Fruit fly (Drosophila melanogaster) whole organism, embryonic: ENCODE data around the gene Clk.
A peak's percentile ranks its signal among the peaks of the same experiment; 100 is the strongest.

Experiments used
- Awh ChIP-seq: fragments of 200-800 bp; sonication (Bioruptor generic); IDR thresholded peaks from 2 replicates; pipeline ENCODE4, ENCODE4 v1.3.6; 2022; ENCODE audit warnings: missing biosample characterization, missing genetic modification characterization
- CG11723 ChIP-seq: fragments of 200-800 bp; sonication (Bioruptor generic); optimal IDR thresholded peaks from 2 replicates; lab custom pipeline; 2017; ENCODE audit warnings: missing biosample characterization, mild to moderate bottlenecking, missing genetic modification characterization
- CG1233 ChIP-seq: fragments of 200-800 bp; sonication (Bioruptor generic); optimal IDR thresholded peaks from 4 replicates; lab custom pipeline; 2018; ENCODE audit warnings: missing biosample characterization, mild to moderate bottlenecking, missing genetic modification characterization
- CG13424 ChIP-seq: fragments of 200-800 bp; sonication (Bioruptor generic); optimal IDR thresholded peaks from 2 replicates; lab custom pipeline; 2019; ENCODE audit warnings: missing biosample characterization, mild to moderate bottlenecking, missing genetic modification characterization, moderate library complexity
- CG13894 ChIP-seq: fragments of 200-800 bp; sonication (Bioruptor generic); optimal IDR thresholded peaks from 3 replicates; lab custom pipeline; 2018; ENCODE audit warnings: missing biosample characterization, mild to moderate bottlenecking, missing genetic modification characterization, moderate library complexity
- CG14014 ChIP-seq: fragments of 200-800 bp; sonication (Bioruptor generic); IDR thresholded peaks from 2 replicates; pipeline ENCODE4 v1.3.6; 2022; ENCODE audit warnings: missing biosample characterization, missing genetic modification characterization
- CG14965 ChIP-seq: fragments of 200-800 bp; sonication (Bioruptor generic); optimal IDR thresholded peaks from 2 replicates; lab custom pipeline; 2016; ENCODE audit warnings: missing biosample characterization, missing genetic modification characterization, borderline replicate concordance
- CG15269 ChIP-seq: fragments of 200-800 bp; sonication (Bioruptor generic); optimal IDR thresholded peaks from 2 replicates; lab custom pipeline; 2018; ENCODE audit warnings: missing biosample characterization, mild to moderate bottlenecking, missing genetic modification characterization, moderate library complexity
- CG15514 ChIP-seq: fragments of 200-800 bp; sonication (Bioruptor generic); optimal IDR thresholded peaks from 3 replicates; lab custom pipeline; 2017; ENCODE audit warnings: missing biosample characterization, missing genetic modification characterization, mild to moderate bottlenecking, moderate library complexity, missing genetic modification reagents
- CG31441 ChIP-seq: fragments of 200-800 bp; sonication (Bioruptor generic); IDR thresholded peaks from 2 replicates; pipeline ENCODE4 v1.3.6; 2022; ENCODE audit warnings: missing biosample characterization, missing genetic modification characterization
- CG32772 ChIP-seq: fragments of 200-800 bp; sonication (Bioruptor generic); IDR thresholded peaks from 2 replicates; pipeline ENCODE4 v1.3.6; 2022; ENCODE audit warnings: missing biosample characterization, missing genetic modification characterization
- CG33213 ChIP-seq: fragments of 200-800 bp; sonication (Bioruptor generic); optimal IDR thresholded peaks from 3 replicates; lab custom pipeline; 2016; ENCODE audit warnings: missing biosample characterization, missing genetic modification characterization
- CG3838 ChIP-seq: fragments of 200-800 bp; sonication (Bioruptor generic); optimal IDR thresholded peaks from 3 replicates; lab custom pipeline; 2016; ENCODE audit warnings: missing biosample characterization, missing genetic modification characterization
- CG6791 ChIP-seq: fragments of 200-800 bp; sonication (Bioruptor generic); IDR thresholded peaks from 3 replicates; pipeline ENCODE4 v1.3.6; 2022; ENCODE audit warnings: missing biosample characterization, missing genetic modification characterization; ENCODE audit not compliant: partially characterized antibody
- CG6854 ChIP-seq: fragments of 200-800 bp; sonication (Bioruptor generic); optimal IDR thresholded peaks from 3 replicates; lab custom pipeline; 2017; ENCODE audit warnings: missing biosample characterization, mild to moderate bottlenecking, missing genetic modification characterization
- CG7987 ChIP-seq: fragments of 200-800 bp; sonication (Bioruptor generic); optimal IDR thresholded peaks from 2 replicates; lab custom pipeline; 2018; ENCODE audit warnings: missing biosample characterization, mild to moderate bottlenecking, missing genetic modification characterization, moderate library complexity
- CG8359 ChIP-seq: fragments of 200-800 bp; sonication (Bioruptor generic); optimal IDR thresholded peaks from 2 replicates; lab custom pipeline; 2017; ENCODE audit warnings: missing biosample characterization, mild to moderate bottlenecking, missing genetic modification characterization, borderline replicate concordance
- CG8944 ChIP-seq: fragments of 200-800 bp; sonication (Bioruptor generic); optimal IDR thresholded peaks from 3 replicates; lab custom pipeline; 2016; ENCODE audit warnings: missing biosample characterization, missing genetic modification characterization
- CHES-1-like ChIP-seq: fragments of 200-800 bp; sonication (Bioruptor generic); optimal IDR thresholded peaks from 2 replicates; lab custom pipeline; 2016; ENCODE audit warnings: missing biosample characterization, missing genetic modification characterization
- Camta ChIP-seq: fragments of 200-800 bp; sonication (Bioruptor generic); optimal IDR thresholded peaks from 2 replicates; lab custom pipeline; 2016; ENCODE audit warnings: missing biosample characterization, missing genetic modification characterization
- E2f1 ChIP-seq: fragments of 200-800 bp; sonication (Bioruptor generic); IDR thresholded peaks from 2 replicates; pipeline ENCODE4 v1.3.6; 2022; ENCODE audit warnings: missing biosample characterization, missing genetic modification characterization
- E2f2 ChIP-seq: fragments of 200-800 bp; sonication (Bioruptor generic); IDR thresholded peaks from 2 replicates; pipeline ENCODE4 v1.3.6; 2022; ENCODE audit warnings: missing biosample characterization, missing genetic modification characterization
- Eip74EF ChIP-seq, 2 experiments: fragments of 200-800 bp in 1 of 2; fragments of >200 bp in 1 of 2; sonication (Bioruptor generic) in 1 of 2; optimal IDR thresholded peaks; 2 replicates each; lab custom pipeline; 2017 to 2019; ENCODE audit warnings: missing biosample characterization in 2 of 2, missing genetic modification characterization in 2 of 2, mild to moderate bottlenecking in 1 of 2, moderate library complexity in 1 of 2
- Kr ChIP-seq: fragments of 200-800 bp; sonication (Bioruptor generic); optimal IDR thresholded peaks from 2 replicates; lab custom pipeline; 2017; ENCODE audit warnings: missing biosample characterization, mild to moderate bottlenecking, missing genetic modification characterization
- Lim3 ChIP-seq: fragments of 200-800 bp; sonication (Bioruptor generic); IDR thresholded peaks from 2 replicates; pipeline ENCODE4 v1.3.6; 2022; ENCODE audit warnings: missing biosample characterization, missing genetic modification characterization
- Mad ChIP-seq: fragments of 200-800 bp; sonication (Bioruptor generic); optimal IDR thresholded peaks from 2 replicates; lab custom pipeline; 2016; ENCODE audit warnings: missing biosample characterization, missing genetic modification characterization
- NC2α ChIP-seq: fragments of 200-800 bp; sonication (Bioruptor generic); optimal IDR thresholded peaks from 2 replicates; lab custom pipeline; 2016; ENCODE audit warnings: missing biosample characterization, missing genetic modification characterization
- NFAT ChIP-seq: fragments of 200-800 bp; sonication (Bioruptor generic); IDR thresholded peaks from 2 replicates; pipeline ENCODE4 v1.3.6; 2022; ENCODE audit warnings: missing biosample characterization, missing genetic modification characterization
- Side ChIP-seq: fragments of 200-800 bp; sonication (Bioruptor generic); optimal IDR thresholded peaks from 2 replicates; lab custom pipeline; 2016; ENCODE audit warnings: missing biosample characterization, missing genetic modification characterization
- aop ChIP-seq: fragments of 200-800 bp; sonication (Bioruptor generic); IDR thresholded peaks from 2 replicates; pipeline ENCODE4 v1.3.6; 2022; ENCODE audit warnings: missing biosample characterization, missing genetic modification characterization
- ash1 ChIP-seq: fragments of 200-800 bp; sonication (Bioruptor generic); optimal IDR thresholded peaks from 2 replicates; lab custom pipeline; 2018; ENCODE audit warnings: missing biosample characterization, mild to moderate bottlenecking, missing genetic modification characterization
- az2 ChIP-seq: fragments of 200-800 bp; sonication (Bioruptor generic); optimal IDR thresholded peaks from 3 replicates; lab custom pipeline; 2016; ENCODE audit warnings: missing biosample characterization, missing genetic modification characterization
- bab2 ChIP-seq: fragments of 200-800 bp; sonication (Bioruptor generic); optimal IDR thresholded peaks from 2 replicates; lab custom pipeline; 2016; ENCODE audit warnings: missing biosample characterization, missing genetic modification characterization
- btn ChIP-seq: fragments of 200-800 bp; sonication (Bioruptor generic); optimal IDR thresholded peaks from 2 replicates; lab custom pipeline; 2016; ENCODE audit warnings: missing biosample characterization, missing genetic modification characterization
- corto ChIP-seq: fragments of 200-800 bp; sonication (Bioruptor generic); optimal IDR thresholded peaks from 2 replicates; lab custom pipeline; 2016; ENCODE audit warnings: missing biosample characterization, mild to moderate bottlenecking, missing genetic modification characterization, moderate library complexity
- ewg ChIP-seq: fragments of 200-800 bp; sonication (Bioruptor generic); optimal IDR thresholded peaks from 3 replicates; lab custom pipeline; 2017; ENCODE audit warnings: mild to moderate bottlenecking, missing biosample characterization, missing genetic modification reagents, missing genetic modification characterization
- gcm2 ChIP-seq: fragments of 200-800 bp; sonication (Bioruptor generic); optimal IDR thresholded peaks from 2 replicates; lab custom pipeline; 2016; ENCODE audit warnings: missing biosample characterization, missing genetic modification characterization
- gsb-n ChIP-seq: fragments of 200-800 bp; sonication (Bioruptor generic); optimal IDR thresholded peaks from 3 replicates; lab custom pipeline; 2018; ENCODE audit warnings: missing biosample characterization, mild to moderate bottlenecking, missing genetic modification characterization
- gt ChIP-seq: fragments of 200-800 bp; sonication (Bioruptor generic); IDR thresholded peaks from 2 replicates; pipeline ENCODE4 v1.3.6; 2022; ENCODE audit warnings: missing biosample characterization, missing genetic modification characterization
- kay ChIP-seq: fragments of 200-800 bp; sonication (Bioruptor generic); optimal IDR thresholded peaks from 2 replicates; lab custom pipeline; 2016; ENCODE audit warnings: missing biosample characterization, missing genetic modification characterization
- knrl ChIP-seq: fragments of 200-800 bp; sonication (Bioruptor generic); IDR thresholded peaks from 3 replicates; pipeline ENCODE4 v1.3.6; 2022; ENCODE audit warnings: missing biosample characterization, missing genetic modification characterization; ENCODE audit not compliant: partially characterized antibody
- lab ChIP-seq: fragments of 200-800 bp; sonication (Bioruptor generic); optimal IDR thresholded peaks from 3 replicates; lab custom pipeline; 2017; ENCODE audit warnings: missing biosample characterization, missing genetic modification characterization, mild to moderate bottlenecking, moderate library complexity, missing genetic modification reagents
- lmd ChIP-seq: fragments of 200-800 bp; sonication (Bioruptor generic); IDR thresholded peaks from 2 replicates; pipeline ENCODE4 v1.3.6; 2022; ENCODE audit warnings: missing biosample characterization, missing genetic modification characterization
- nom ChIP-seq: fragments of 200-800 bp; sonication (Bioruptor generic); optimal IDR thresholded peaks from 2 replicates; lab custom pipeline; 2017; ENCODE audit warnings: missing biosample characterization, missing genetic modification characterization, mild to moderate bottlenecking, moderate library complexity, missing genetic modification reagents
- pum ChIP-seq: fragments of 200-800 bp; sonication (Bioruptor generic); optimal IDR thresholded peaks from 2 replicates; lab custom pipeline; 2016; ENCODE audit warnings: missing biosample characterization, missing genetic modification characterization
- schlank ChIP-seq: fragments of 200-800 bp; sonication (Bioruptor generic); optimal IDR thresholded peaks from 2 replicates; lab custom pipeline; 2018; ENCODE audit warnings: missing biosample characterization, mild to moderate bottlenecking, missing genetic modification characterization
- sima ChIP-seq: fragments of 200-800 bp; sonication (Bioruptor generic); optimal IDR thresholded peaks from 2 replicates; lab custom pipeline; 2016; ENCODE audit warnings: missing biosample characterization, missing genetic modification characterization
- ttk ChIP-seq: fragments of 200-800 bp; sonication (Bioruptor generic); IDR thresholded peaks from 2 replicates; pipeline ENCODE4 v2.1.2; 2022; ENCODE audit warnings: missing biosample characterization, missing genetic modification characterization
- unpg ChIP-seq: fragments of 200-800 bp; sonication (Bioruptor generic); optimal IDR thresholded peaks from 3 replicates; lab custom pipeline; 2018; ENCODE audit warnings: missing biosample characterization, mild to moderate bottlenecking, missing genetic modification characterization, moderate library complexity

Gene Clk

DNA sequence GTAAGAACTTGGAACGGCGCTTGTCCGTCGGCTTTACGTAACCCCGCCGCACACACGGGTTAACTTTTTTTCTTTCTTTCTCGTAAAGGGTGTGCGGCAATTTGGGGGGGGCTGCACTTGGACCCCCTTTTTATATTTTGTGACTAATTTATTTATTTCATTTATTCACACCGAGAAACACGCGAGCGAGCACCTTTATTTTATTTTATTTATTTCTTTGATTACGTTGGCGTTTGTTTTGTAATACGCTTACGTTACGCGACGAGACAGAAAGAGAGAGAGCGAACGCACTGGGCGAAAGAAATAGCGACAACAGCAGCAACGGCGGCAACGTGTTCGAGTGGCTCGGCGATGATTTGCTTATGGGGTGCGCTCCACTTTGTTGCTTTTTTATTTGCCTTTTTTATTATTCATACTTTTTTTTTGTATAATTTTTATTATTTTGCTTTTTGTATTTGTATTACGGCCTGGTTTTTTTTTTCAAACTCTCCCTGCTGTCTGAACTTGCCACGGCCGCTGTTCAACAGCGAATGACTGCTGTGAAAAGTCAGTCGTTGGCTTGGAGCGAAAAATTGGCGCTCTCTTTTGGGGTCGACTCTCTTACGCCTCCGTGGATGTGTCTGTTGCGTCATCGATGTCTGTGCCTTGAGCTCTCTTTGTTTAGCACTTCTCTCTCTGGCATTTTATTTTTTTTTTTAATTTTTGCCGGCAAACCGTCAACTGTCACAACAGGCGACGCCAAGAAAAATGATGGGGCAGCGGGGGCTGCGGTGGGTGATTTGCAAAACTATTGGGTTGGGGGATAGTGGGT is 34.1 kb upstream of the Clk start, which contains the start of gene CG32369 (continued):
- no peak for TF ChIP-seq CHES-1-like (GFP tag; lab: Kevin White, UChicago)
- TF ChIP-seq nom (GFP tag; lab: Kevin White, UChicago): peak; percentile 92
- TF ChIP-seq kay (GFP tag; lab: Kevin White, UChicago): no peak
- no peak for TF ChIP-seq ash1
- no peak for TF ChIP-seq bab2 (GFP tag; lab: Kevin White, UChicago)
- TF ChIP-seq CG13894: peak; percentile 25
- TF ChIP-seq NFAT (GFP tag; lab: Robert Waterston, UW): no peak
- no peak for TF ChIP-seq Kr
- no peak for TF ChIP-seq CG8944
- no peak for TF ChIP-seq pum (GFP tag; lab: Kevin White, UChicago)
- no peak for TF ChIP-seq gt (GFP tag; lab: Robert Waterston, UW)
- peak; percentile 2 for TF ChIP-seq CG11723
- no peak for TF ChIP-seq CG3838
- no peak for TF ChIP-seq aop (GFP tag; lab: Robert Waterston, UW)
- TF ChIP-seq az2 (GFP tag; lab: Kevin White, UChicago): no peak
- TF ChIP-seq Awh (GFP tag; lab: Robert Waterston, UW): no peak
- no peak for TF ChIP-seq CG14965
- TF ChIP-seq lmd (GFP tag; lab: Robert Waterston, UW): no peak
- TF ChIP-seq CG7987 (GFP tag; lab: Kevin White, UChicago): peak; percentile 52
- TF ChIP-seq ttk (GFP tag; lab: Robert Waterston, UW): no peak
- peak; percentile 13 for TF ChIP-seq unpg (GFP tag; lab: Kevin White, UChicago)
- TF ChIP-seq CG6791 (GFP tag; lab: Robert Waterston, UW): no peak
- TF ChIP-seq corto (GFP tag; lab: Kevin White, UChicago): peak; percentile 75
- TF ChIP-seq Side (GFP tag; lab: Kevin White, UChicago): no peak
- TF ChIP-seq Mad (GFP tag; lab: Kevin White, UChicago): peak; percentile 19
- no peak for TF ChIP-seq gcm2 (GFP tag; lab: Kevin White, UChicago)
- TF ChIP-seq NC2α (GFP tag; lab: Kevin White, UChicago): no peak
- no peak for TF ChIP-seq CG8359 (GFP tag; lab: Kevin White, UChicago)
- 0 out of 2 replicates have a peak, but pooled peaks have one; percentile 15 for TF ChIP-seq CG32772 (GFP tag; lab: Robert Waterston, UW)
- peak; percentile 12 for TF ChIP-seq CG6854 (GFP tag; lab: Kevin White, UChicago)
- no peak for TF ChIP-seq Camta (GFP tag; lab: Kevin White, UChicago)
- 0 out of 3 replicates have a peak, but pooled peaks have one; percentile 17 for TF ChIP-seq knrl (GFP tag; lab: Robert Waterston, UW)
- TF ChIP-seq gsb-n: no peak
- peak; percentile 8; the same call in 1 of the 2 replicates for TF ChIP-seq CG14014 (GFP tag; lab: Robert Waterston, UW)
- no peak for TF ChIP-seq CG31441 (GFP tag; lab: Robert Waterston, UW)
- no peak for TF ChIP-seq schlank
- peak; percentile 33 for TF ChIP-seq CG33213 (GFP tag; lab: Kevin White, UChicago)
- no peak for TF ChIP-seq ewg (GFP tag; lab: Kevin White, UChicago)
- no peak for TF ChIP-seq Lim3
- TF ChIP-seq CG13424: peak; percentile 32
- no peak for TF ChIP-seq CG1233 (GFP tag; lab: Kevin White, UChicago)
- TF ChIP-seq CG15514 (GFP tag; lab: Kevin White, UChicago): peak; percentile 35
- peak; percentile 55 for TF ChIP-seq CG15269
- TF ChIP-seq Eip74EF (GFP tag; optimal IDR thresholded peaks at IDR 0.05; lab: Kevin White, UChicago): no peak
- TF ChIP-seq E2f1 (GFP tag; lab: Robert Waterston, UW): peak; percentile 19; the same call in 1 of the 2 replicates
- 0 out of 2 replicates have a peak, but pooled peaks have one; percentile 7 for TF ChIP-seq E2f2 (GFP tag; lab: Robert Waterston, UW)
- TF ChIP-seq btn (GFP tag; lab: Kevin White, UChicago): no peak
- peak; percentile 65 for TF ChIP-seq lab (GFP tag; lab: Kevin White, UChicago)
- no peak for TF ChIP-seq sima (GFP tag; lab: Kevin White, UChicago)
